Worm (Caenorhabditis elegans) whole organism, early embryonic: ENCODE measurements around the gene C45H4.14.

Experiments used
- F13C5.2 ChIP-seq: sonication (generic microtip); optimal IDR thresholded peaks from 2 replicates; lab custom pipeline; 2017; ENCODE audit warnings: mild to moderate bottlenecking, missing genetic modification characterization, inconsistent platforms, missing compliant biosample characterization
- aly-1 ChIP-seq: sonication (generic microtip); optimal IDR thresholded peaks from 2 replicates; lab custom pipeline; 2016; ENCODE audit warnings: missing genetic modification characterization, missing compliant biosample characterization
- ama-1 ChIP-seq: fragments of 150-350 bp; optimal IDR thresholded peaks from 2 replicates; lab custom pipeline; 2014
- hmg-4 ChIP-seq: fragments of 200-800 bp; sonication (Bioruptor generic); optimal IDR thresholded peaks from 2 replicates; lab custom pipeline; 2018; ENCODE audit warnings: mild to moderate bottlenecking, missing genetic modification characterization, missing compliant biosample characterization
- hnd-1 ChIP-seq: sonication (generic microtip); optimal IDR thresholded peaks from 2 replicates; lab custom pipeline; 2016; ENCODE audit warnings: missing genetic modification characterization, missing compliant biosample characterization
- pes-1 ChIP-seq: fragments of 200-800 bp; sonication (Bioruptor generic); IDR thresholded peaks from 2 replicates; pipeline ENCODE4 v1.3.6; 2022; ENCODE audit warnings: missing genetic modification reagents, missing genetic modification characterization, missing compliant biosample characterization
- scrt-1 ChIP-seq: fragments of 200-800 bp; sonication (Bioruptor generic); IDR thresholded peaks from 2 replicates; pipeline ENCODE4 v1.3.6; 2022; ENCODE audit warnings: missing genetic modification characterization, missing compliant biosample characterization
- tra-4 ChIP-seq: sonication (generic microtip); optimal IDR thresholded peaks from 2 replicates; lab custom pipeline; 2017; ENCODE audit warnings: missing genetic modification characterization, missing compliant biosample characterization

DNA sequence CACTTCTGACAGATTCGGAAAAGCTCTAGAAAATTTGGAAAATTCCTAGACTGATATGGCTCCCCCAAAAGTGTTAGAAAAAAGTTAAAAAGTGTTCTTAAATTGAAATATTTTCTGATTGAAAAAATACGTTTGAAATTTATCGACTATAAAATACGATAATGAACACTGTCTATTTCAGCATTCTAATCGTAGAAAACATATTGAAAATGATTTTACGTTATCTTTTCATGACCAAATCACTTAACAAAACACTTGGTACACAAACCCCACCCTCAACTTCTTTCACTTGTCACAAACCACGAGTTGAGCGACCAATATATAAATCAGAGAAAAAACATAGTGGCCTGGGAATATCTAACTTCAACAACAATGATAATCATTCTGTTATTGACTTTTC lies 20.0 kb upstream of the C45H4.14 start, which contains the start of gene cyp-33C1:
- TF ChIP-seq tra-4 (tag; lab: Kevin White, UChicago) (no peak), aly-1 (tag; lab: Kevin White, UChicago) (no peak), scrt-1 (no peak), hmg-4 (GFP tag; lab: Kevin White, UChicago) (no peak), pes-1 (GFP tag; lab: Robert Waterston, UW) (no peak), ama-1 (lab: Kevin White, UChicago) (no peak), F13C5.2 (tag; lab: Kevin White, UChicago) (no peak), hnd-1 (tag; lab: Kevin White, UChicago) (no peak)
